Worm (Caenorhabditis elegans) whole organism, L1 larva: ENCODE measurements around the gene acp-7.

Experiments
- C34B4.2 ChIP-seq: sonication (generic microtip); optimal IDR thresholded peaks from 2 replicates; lab custom pipeline; 2017; ENCODE audit warnings: mild to moderate bottlenecking, missing genetic modification characterization, missing compliant biosample characterization
- blmp-1 ChIP-seq: fragments of 150-350 bp; optimal IDR thresholded peaks from 2 replicates; lab custom pipeline; 2014; ENCODE audit warnings: missing biosample characterization, missing genetic modification characterization
- ceh-63 ChIP-seq: fragments of 200-800 bp; sonication (Bioruptor generic); optimal IDR thresholded peaks from 2 replicates; lab custom pipeline; 2018; ENCODE audit warnings: mild to moderate bottlenecking, missing genetic modification characterization, missing compliant biosample characterization
- ceh-8 ChIP-seq: fragments of 200-800 bp; sonication (Bioruptor generic); optimal IDR thresholded peaks from 2 replicates; lab custom pipeline; 2018; ENCODE audit warnings: mild to moderate bottlenecking, missing genetic modification characterization, moderate library complexity, missing compliant biosample characterization
- ces-1 ChIP-seq: fragments of 150-350 bp; optimal IDR thresholded peaks from 2 replicates; lab custom pipeline; 2014; ENCODE audit warnings: missing biosample characterization, missing genetic modification reagents, missing genetic modification characterization
- dsc-1 ChIP-seq: sonication (generic microtip); optimal IDR thresholded peaks from 2 replicates; lab custom pipeline; 2016; ENCODE audit warnings: mild to moderate bottlenecking, missing genetic modification characterization, missing compliant biosample characterization
- efl-1 ChIP-seq, 4 experiments: fragments of 150-350 bp; optimal IDR thresholded peaks in 3 of 4; peaks in 1 of 4; 1 replicate in 1 of 4; 2 replicates in 3 of 4; lab custom pipeline; 2014; ENCODE audit warnings: missing biosample characterization in 2 of 4, missing genetic modification characterization in 2 of 4, missing genetic modification reagents in 2 of 4
- egl-27 ChIP-seq, 2 experiments: fragments of 150-350 bp in 1 of 2; sonication (generic microtip); optimal IDR thresholded peaks; 3 replicates each; lab custom pipeline; 2017 to 2018; ENCODE audit warnings: missing biosample characterization in 2 of 2, missing genetic modification characterization in 2 of 2, missing genetic modification reagents in 2 of 2
- elt-2 ChIP-seq: sonication (generic microtip); optimal IDR thresholded peaks from 2 replicates; lab custom pipeline; 2016; ENCODE audit warnings: missing genetic modification characterization, mild to moderate bottlenecking, inconsistent platforms, missing compliant biosample characterization, missing genetic modification reagents
- elt-3 ChIP-seq, 6 experiments: fragments of 150-350 bp in 1 of 6; sonication (generic microtip); optimal IDR thresholded peaks; 2 replicates each; lab custom pipeline; 2017 to 2018; ENCODE audit warnings: missing biosample characterization in 6 of 6, missing genetic modification characterization in 6 of 6, inconsistent platforms in 1 of 6
- grh-1 ChIP-seq: fragments of 200-800 bp; sonication (Bioruptor generic); IDR thresholded peaks from 2 replicates; pipeline ENCODE4 v1.3.6; 2022; ENCODE audit warnings: missing genetic modification reagents, missing genetic modification characterization, missing compliant biosample characterization
- hlh-4 ChIP-seq: sonication (generic microtip); optimal IDR thresholded peaks from 2 replicates; lab custom pipeline; 2016; ENCODE audit warnings: mild to moderate bottlenecking, missing genetic modification characterization, missing compliant biosample characterization
- lin-14 ChIP-seq: fragments of 200-800 bp; sonication (Bioruptor generic); optimal IDR thresholded peaks from 2 replicates; lab custom pipeline; 2018; ENCODE audit warnings: mild to moderate bottlenecking, missing genetic modification characterization, moderate library complexity, missing compliant biosample characterization
- lin-15B ChIP-seq: fragments of 150-350 bp; sonication (generic microtip); optimal IDR thresholded peaks from 3 replicates; lab custom pipeline; 2014; ENCODE audit warnings: missing biosample characterization, missing genetic modification characterization
- lin-35 ChIP-seq, 2 experiments: fragments of 150-350 bp; optimal IDR thresholded peaks; 2 replicates each; lab custom pipeline; 2014; ENCODE audit warnings: missing biosample characterization in 2 of 2, missing genetic modification characterization in 2 of 2, missing genetic modification reagents in 2 of 2
- nhr-11 ChIP-seq: fragments of 150-350 bp; optimal IDR thresholded peaks from 2 replicates; lab custom pipeline; 2014; ENCODE audit warnings: missing biosample characterization, missing genetic modification characterization
- nhr-19 ChIP-seq: fragments of 200-800 bp; sonication (Bioruptor generic); conservative IDR thresholded peaks from 2 replicates; pipeline ENCODE4 v1.3.6; 2022; ENCODE audit warnings: missing genetic modification characterization, missing compliant biosample characterization
- nhr-28 ChIP-seq: fragments of 150-350 bp; optimal IDR thresholded peaks from 2 replicates; lab custom pipeline; 2014; ENCODE audit warnings: missing biosample characterization, missing genetic modification characterization
- nhr-85 ChIP-seq: sonication (generic microtip); peaks from one replicate; lab custom pipeline; 2016; ENCODE audit warnings: missing genetic modification characterization, inconsistent platforms, missing compliant biosample characterization
- pag-3 ChIP-seq: sonication (generic microtip); optimal IDR thresholded peaks from 2 replicates; lab custom pipeline; 2017; ENCODE audit warnings: missing genetic modification characterization, mild to moderate bottlenecking, missing compliant biosample characterization, antibody characterized with exemption, borderline replicate concordance; ENCODE audit not compliant: insufficient read depth
- pax-3 ChIP-seq: fragments of 200-800 bp; sonication (Bioruptor generic); optimal IDR thresholded peaks from 2 replicates; lab custom pipeline; 2018; ENCODE audit warnings: mild to moderate bottlenecking, missing genetic modification characterization, moderate library complexity, missing compliant biosample characterization
- pqm-1 ChIP-seq: sonication (generic microtip); optimal IDR thresholded peaks from 3 replicates; lab custom pipeline; 2017; ENCODE audit warnings: missing biosample characterization, missing genetic modification characterization
- skn-1 ChIP-seq: fragments of 150-350 bp; optimal IDR thresholded peaks from 2 replicates; lab custom pipeline; 2014; ENCODE audit warnings: missing biosample characterization, missing genetic modification characterization
- sup-37 ChIP-seq: fragments of 200-800 bp; sonication (Bioruptor generic); optimal IDR thresholded peaks from 2 replicates; lab custom pipeline; 2018; ENCODE audit warnings: mild to moderate bottlenecking, missing genetic modification characterization, missing compliant biosample characterization
- tbx-2 ChIP-seq: sonication (generic microtip); optimal IDR thresholded peaks from 2 replicates; lab custom pipeline; 2016; ENCODE audit warnings: missing genetic modification characterization, missing compliant biosample characterization
- tlp-1 ChIP-seq: fragments of 150-350 bp; optimal IDR thresholded peaks from 2 replicates; lab custom pipeline; 2014; ENCODE audit warnings: missing biosample characterization, missing genetic modification characterization
- unc-30 ChIP-seq: sonication (generic microtip); optimal IDR thresholded peaks from 2 replicates; lab custom pipeline; 2017; ENCODE audit warnings: missing biosample characterization, missing genetic modification characterization
- unc-86 ChIP-seq: sonication (generic microtip); optimal IDR thresholded peaks from 2 replicates; lab custom pipeline; 2016; ENCODE audit warnings: missing genetic modification characterization, missing compliant biosample characterization
- vab-15 ChIP-seq: sonication (generic microtip); optimal IDR thresholded peaks from 2 replicates; lab custom pipeline; 2017; ENCODE audit warnings: missing genotype, mild to moderate bottlenecking, missing genetic modification characterization, missing compliant biosample characterization
- zag-1 ChIP-seq: fragments of 150-350 bp; optimal IDR thresholded peaks from 2 replicates; lab custom pipeline; 2014; ENCODE audit warnings: missing biosample characterization, missing genetic modification characterization
- zip-4 ChIP-seq: fragments of 200-800 bp; sonication (Bioruptor generic); optimal IDR thresholded peaks from 2 replicates; lab custom pipeline; 2018; ENCODE audit warnings: mild to moderate bottlenecking, missing genetic modification characterization, moderate library complexity, missing compliant biosample characterization
- ztf-4 ChIP-seq: fragments of 150-350 bp; optimal IDR thresholded peaks from 2 replicates; lab custom pipeline; 2014; ENCODE audit warnings: missing biosample characterization, missing genetic modification characterization

Gene acp-7

DNA sequence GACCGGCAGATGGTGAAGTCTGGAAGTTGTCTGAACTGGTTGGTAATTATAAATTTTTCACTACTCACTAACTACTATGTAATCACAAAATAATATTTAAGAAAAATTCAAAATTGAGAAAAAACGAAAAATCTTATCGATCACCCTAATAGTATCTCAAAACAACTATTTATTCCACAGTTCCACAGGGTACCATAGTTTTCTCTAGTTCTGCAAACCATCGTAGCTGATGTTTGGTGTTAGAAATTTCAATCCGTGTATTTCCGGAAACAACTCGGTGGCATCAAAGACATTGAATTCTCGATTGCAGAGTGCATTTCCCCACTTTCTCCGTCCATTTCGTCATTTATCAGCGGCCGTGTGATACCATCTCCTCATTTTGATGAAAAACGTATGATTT, 10.1 kb upstream of the acp-7 start, which contains the start of gene Y73B6BL.31:
Gene Y73B6BL.31 (plus strand): TSS at position 301 of the 400 bp plus-strand sequence.
- no peak for TF ChIP-seq ztf-4 (tag; lab: Kevin White, UChicago)
- TF ChIP-seq pax-3 (tag; lab: Kevin White, UChicago): no peak
- no peak for TF ChIP-seq pqm-1
- no peak for TF ChIP-seq sup-37 (GFP tag; lab: Kevin White, UChicago)

DNA sequence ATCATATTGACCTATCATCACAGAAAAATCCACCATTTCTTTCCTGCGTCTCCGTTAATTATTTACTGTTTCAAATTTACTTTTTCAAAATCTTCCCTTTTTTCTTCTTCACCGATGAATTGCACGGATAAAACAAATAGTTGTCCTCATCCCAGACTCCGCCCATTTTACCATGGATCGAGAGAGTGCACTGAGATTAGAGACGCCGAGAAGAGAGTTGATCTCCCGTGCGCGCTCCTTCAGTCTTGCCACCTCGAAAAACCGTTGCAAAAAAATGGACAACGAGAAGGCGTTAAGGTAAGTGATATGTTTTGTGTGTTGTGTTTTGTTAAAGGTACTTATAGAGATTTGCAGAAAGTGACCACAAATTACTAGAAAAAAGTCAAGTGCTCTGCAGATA, 6.6 kb upstream of the acp-7 start, which contains the start of gene dlc-5:
Gene dlc-5 (plus strand): TSS at position 154 of the 400 bp plus-strand sequence.
- TF ChIP-seq dsc-1 (tag; lab: Kevin White, UChicago) (no peak), zag-1 (tag; lab: Kevin White, UChicago) (no peak), ceh-63 (GFP tag; lab: Kevin White, UChicago) (no peak), vab-15 (tag; lab: Kevin White, UChicago) (no peak), nhr-19 (no peak)

DNA sequence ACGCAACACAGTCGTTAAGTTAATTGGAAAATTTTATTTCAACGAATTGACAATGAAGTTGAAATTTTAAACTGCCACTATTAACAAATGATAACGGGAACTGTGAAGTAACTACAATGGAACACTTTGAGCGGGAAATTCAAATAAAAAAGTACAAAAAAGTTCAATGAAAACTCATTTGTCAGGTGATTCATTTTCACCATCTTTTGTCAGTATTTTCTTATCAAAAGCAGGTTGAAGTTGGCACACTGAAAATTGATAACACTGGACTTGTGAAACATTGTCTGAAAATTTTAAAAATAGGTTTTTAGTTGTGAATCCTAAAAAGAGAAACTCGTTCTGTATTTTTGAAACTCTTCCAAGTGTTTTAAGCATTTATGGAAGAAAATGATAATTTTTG, 1.9 kb upstream of the acp-7 start:
- TF ChIP-seq efl-1 (optimal IDR thresholded peaks at IDR 0.05; lab: Kevin White, UChicago) (no peak), efl-1 (GFP tag; optimal IDR thresholded peaks at IDR 0.05 in 1 of 2; lab: Kevin White, UChicago) (peak in 1 of 2 experiments; percentile 63), unc-30 (tag; lab: Kevin White, UChicago) (no peak), elt-2 (tag; lab: Kevin White, UChicago) (peak; percentile 36), hlh-4 (tag; lab: Kevin White, UChicago) (no peak), lin-35 (GFP tag; optimal IDR thresholded peaks at IDR 0.05; lab: Kevin White, UChicago) (peak in 1 of 2 experiments; percentile 18), pag-3 (tag; lab: Kevin White, UChicago) (no peak)

DNA sequence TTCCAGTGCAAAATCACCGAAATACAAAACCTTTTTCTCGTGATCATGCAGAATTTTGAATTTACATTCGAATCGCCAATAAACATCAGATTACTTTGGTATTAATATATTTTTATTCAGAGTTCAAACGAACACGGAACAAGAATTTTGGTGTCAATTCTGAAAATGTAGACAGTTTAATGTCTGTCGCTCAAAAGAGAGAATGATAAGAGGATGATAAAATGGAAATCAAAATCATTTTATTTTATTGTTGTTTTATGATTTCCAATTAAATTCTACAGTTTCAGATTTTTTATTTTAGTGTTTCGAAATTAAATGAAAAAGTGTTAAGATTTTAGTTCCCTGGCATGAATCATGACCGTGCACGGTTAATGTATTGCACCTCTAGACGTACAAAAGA, 893 bp upstream of the acp-7 start:
- TF ChIP-seq elt-2 (tag; lab: Kevin White, UChicago) (peak; percentile 40), egl-27 (tag; optimal IDR thresholded peaks at IDR 0.05; lab: Kevin White, UChicago) (no peak), nhr-28 (tag; lab: Kevin White, UChicago) (no peak), tlp-1 (tag; lab: Kevin White, UChicago) (peak; percentile 13)

DNA sequence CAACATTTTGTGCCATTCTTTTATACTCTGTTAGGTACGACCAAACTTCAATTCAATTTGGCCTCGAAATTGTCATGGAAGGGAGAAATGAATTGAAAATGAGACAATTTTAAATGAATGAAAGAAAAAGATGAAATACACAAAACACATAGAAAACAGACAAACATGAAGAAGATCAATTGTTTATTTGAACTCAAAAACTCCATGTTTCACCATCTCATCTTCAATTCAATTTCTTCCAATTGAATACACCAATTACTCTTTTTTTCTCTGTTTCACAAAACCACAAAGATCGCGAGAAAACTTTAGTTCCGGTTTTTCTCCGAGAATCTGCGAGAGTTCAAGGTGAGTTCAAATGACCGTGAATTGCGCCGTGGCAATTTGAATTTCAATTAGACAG, 4.3 kb downstream of the acp-7 start:
- TF ChIP-seq skn-1 (tag; lab: Kevin White, UChicago): no peak
- TF ChIP-seq nhr-11 (tag; lab: Kevin White, UChicago): no peak
- TF ChIP-seq nhr-28 (tag; lab: Kevin White, UChicago): no peak
- no peak for TF ChIP-seq C34B4.2
- TF ChIP-seq tbx-2 (tag; lab: Kevin White, UChicago): peak; percentile 22
- TF ChIP-seq efl-1 (optimal IDR thresholded peaks at IDR 0.05; lab: Kevin White, UChicago): peak in 1 of 2 experiments; percentile 0
- no peak for TF ChIP-seq efl-1 (GFP tag; optimal IDR thresholded peaks at IDR 0.05 in 1 of 2; lab: Kevin White, UChicago)
- TF ChIP-seq lin-14 (GFP tag; lab: Kevin White, UChicago): peak; percentile 79
- TF ChIP-seq nhr-85 (tag; lab: Kevin White, UChicago): peak; percentile 92
- peak; percentile 46 for TF ChIP-seq blmp-1 (tag; lab: Kevin White, UChicago)
- peak; percentile 42; the same call in 1 of the 2 replicates for TF ChIP-seq grh-1
- TF ChIP-seq, all 84 proteins: peak for 6

DNA sequence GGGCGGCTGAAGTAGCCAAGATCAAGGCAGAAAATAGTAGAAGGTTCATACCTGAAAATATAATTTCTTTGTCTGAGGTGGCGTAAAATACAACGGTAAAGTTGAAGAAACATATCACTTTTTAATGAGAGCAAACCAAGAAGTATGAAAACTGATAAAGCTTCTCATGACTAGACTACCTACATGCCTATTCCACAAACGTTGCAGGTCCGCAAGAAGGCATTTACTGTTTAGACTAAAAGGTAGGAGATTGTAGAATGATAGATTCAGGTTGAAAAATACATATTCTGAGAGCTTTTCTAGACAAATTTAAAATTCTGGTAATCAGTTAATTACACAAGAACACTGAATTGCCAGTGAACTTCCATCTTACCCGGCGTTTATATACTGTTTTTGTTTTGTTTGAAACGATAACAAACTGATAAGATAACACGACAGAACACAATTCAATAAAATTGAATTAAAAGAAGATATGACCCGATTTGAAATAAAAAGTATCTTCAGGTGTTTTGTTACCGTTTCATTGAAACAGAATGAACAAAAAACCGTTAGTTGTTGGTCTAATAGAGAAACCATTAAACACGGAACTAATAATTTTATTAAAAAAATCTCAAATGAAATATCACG, 5.3 kb downstream of the acp-7 start, which contains the start of gene acp-6:
Gene acp-6 (minus strand): TSS at position 51 of the 627 bp plus-strand sequence.
- TF ChIP-seq lin-15B (tag; lab: Kevin White, UChicago) (no peak), zip-4 (GFP tag; lab: Kevin White, UChicago) (no peak), efl-1 (optimal IDR thresholded peaks at IDR 0.05; lab: Kevin White, UChicago) (no peak), efl-1 (GFP tag; optimal IDR thresholded peaks at IDR 0.05 in 1 of 2; lab: Kevin White, UChicago) (no peak), dsc-1 (tag; lab: Kevin White, UChicago) (no peak), ceh-8 (GFP tag; lab: Kevin White, UChicago) (no peak), unc-86 (tag; lab: Kevin White, UChicago) (no peak), elt-3 (tag; optimal IDR thresholded peaks at IDR 0.05; lab: Kevin White, UChicago) (peak in 2 of 6 experiments; percentile 50 to 69), ces-1 (GFP tag; lab: Kevin White, UChicago) (no peak)
